Fruit fly (Drosophila melanogaster) whole organism, embryonic: ENCODE results near the gene Ctr1B.

Source experiments
- Ada2b ChIP-seq: fragments of 200-800 bp; sonication (Bioruptor generic); IDR thresholded peaks from 2 replicates; pipeline ENCODE4 v1.3.6; 2022; ENCODE audit warnings: missing biosample characterization, missing genetic modification characterization
- Blimp-1 ChIP-seq: fragments of 200-800 bp; sonication (Bioruptor generic); optimal IDR thresholded peaks from 3 replicates; lab custom pipeline; 2018; ENCODE audit warnings: missing biosample characterization, missing genetic modification characterization, mild to moderate bottlenecking, moderate library complexity, missing genetic modification reagents
- Bteb2 ChIP-seq: fragments of 200-800 bp; sonication (Bioruptor generic); optimal IDR thresholded peaks from 2 replicates; lab custom pipeline; 2016; ENCODE audit warnings: missing biosample characterization, missing genetic modification characterization
- C15 ChIP-seq: fragments of 200-800 bp; sonication (Bioruptor generic); IDR thresholded peaks from 3 replicates; pipeline ENCODE4 v1.3.6; 2022; ENCODE audit warnings: missing biosample characterization, missing genetic modification characterization
- CG10147 ChIP-seq: fragments of 200-800 bp; sonication (Bioruptor generic); optimal IDR thresholded peaks from 2 replicates; lab custom pipeline; 2019; ENCODE audit warnings: missing biosample characterization, mild to moderate bottlenecking, missing genetic modification characterization, moderate library complexity
- CG10565 ChIP-seq: fragments of 200-800 bp; sonication (Bioruptor generic); optimal IDR thresholded peaks from 3 replicates; lab custom pipeline; 2016; ENCODE audit warnings: missing biosample characterization, mild to moderate bottlenecking, missing genetic modification characterization
- CG11560 ChIP-seq: fragments of 200-800 bp; sonication (Bioruptor generic); IDR thresholded peaks from 3 replicates; pipeline ENCODE4 v1.3.6; 2022; ENCODE audit warnings: missing biosample characterization, missing genetic modification characterization
- CG13287 ChIP-seq: fragments of 200-800 bp; sonication (Bioruptor generic); IDR thresholded peaks from 2 replicates; pipeline ENCODE4 v1.3.6; 2022; ENCODE audit warnings: missing biosample characterization, missing genetic modification characterization; ENCODE audit not compliant: partially characterized antibody
- CG14014 ChIP-seq: fragments of 200-800 bp; sonication (Bioruptor generic); IDR thresholded peaks from 2 replicates; pipeline ENCODE4 v1.3.6; 2022; ENCODE audit warnings: missing biosample characterization, missing genetic modification characterization
- CG15073 ChIP-seq: fragments of 200-800 bp; sonication (Bioruptor generic); optimal IDR thresholded peaks from 2 replicates; lab custom pipeline; 2016; ENCODE audit warnings: missing biosample characterization, missing genetic modification characterization
- CG17186 ChIP-seq: fragments of 200-800 bp; sonication (Bioruptor generic); optimal IDR thresholded peaks from 3 replicates; lab custom pipeline; 2017; ENCODE audit warnings: missing biosample characterization, missing genetic modification reagents, missing genetic modification characterization
- CG30020 ChIP-seq: fragments of 200-800 bp; optimal IDR thresholded peaks from 2 replicates; lab custom pipeline; 2019; ENCODE audit warnings: missing biosample characterization, mild to moderate bottlenecking, missing genetic modification characterization, moderate library complexity
- CG3407 ChIP-seq: fragments of 200-800 bp; sonication (Bioruptor generic); optimal IDR thresholded peaks from 2 replicates; lab custom pipeline; 2018; ENCODE audit warnings: missing biosample characterization, mild to moderate bottlenecking, missing genetic modification characterization
- CG3726 ChIP-seq: fragments of 200-800 bp; sonication (Bioruptor generic); IDR thresholded peaks from 3 replicates; pipeline ENCODE4, ENCODE4 v1.3.6; 2022; ENCODE audit warnings: missing biosample characterization, missing genetic modification characterization
- CG3847 ChIP-seq: fragments of 200-800 bp; sonication (Bioruptor generic); IDR thresholded peaks from 2 replicates; pipeline ENCODE4 v1.3.6; 2022; ENCODE audit warnings: missing biosample characterization, missing genetic modification characterization
- CG3995 ChIP-seq: fragments of 200-800 bp; sonication (Bioruptor generic); optimal IDR thresholded peaks from 3 replicates; lab custom pipeline; 2016; ENCODE audit warnings: missing biosample characterization, missing genetic modification characterization
- CG4707 ChIP-seq: fragments of 200-800 bp; sonication (Bioruptor generic); optimal IDR thresholded peaks from 2 replicates; lab custom pipeline; 2018; ENCODE audit warnings: missing biosample characterization, mild to moderate bottlenecking, missing genetic modification characterization, moderate library complexity
- CG7556 ChIP-seq: fragments of 200-800 bp; sonication (Bioruptor generic); optimal IDR thresholded peaks from 2 replicates; lab custom pipeline; 2017; ENCODE audit warnings: missing biosample characterization, mild to moderate bottlenecking, missing genetic modification characterization
- CG8944 ChIP-seq: fragments of 200-800 bp; sonication (Bioruptor generic); optimal IDR thresholded peaks from 3 replicates; lab custom pipeline; 2016; ENCODE audit warnings: missing biosample characterization, missing genetic modification characterization
- Deaf1 ChIP-seq: fragments of 200-800 bp; optimal IDR thresholded peaks from 3 replicates; lab custom pipeline; 2019; ENCODE audit warnings: missing biosample characterization, mild to moderate bottlenecking, missing genetic modification characterization, moderate library complexity
- HHEX ChIP-seq: fragments of 200-800 bp; sonication (Bioruptor generic); optimal IDR thresholded peaks from 3 replicates; lab custom pipeline; 2017; ENCODE audit warnings: missing biosample characterization, mild to moderate bottlenecking, missing genetic modification characterization, missing genetic modification reagents
- HLHmδ ChIP-seq: fragments of 200-800 bp; sonication (Bioruptor generic); optimal IDR thresholded peaks from 2 replicates; lab custom pipeline; 2018; ENCODE audit warnings: missing biosample characterization, mild to moderate bottlenecking, missing genetic modification characterization, moderate library complexity
- Hmx ChIP-seq: fragments of 200-800 bp; sonication (Bioruptor generic); optimal IDR thresholded peaks from 2 replicates; lab custom pipeline; 2016; ENCODE audit warnings: missing biosample characterization, missing genetic modification characterization
- MBD-R2 ChIP-seq: fragments of 200-800 bp; sonication (Bioruptor generic); IDR thresholded peaks from 2 replicates; pipeline ENCODE4 v1.3.6; 2022; ENCODE audit warnings: missing biosample characterization, missing genetic modification characterization
- MESR4 ChIP-seq: fragments of 200-800 bp; sonication (Bioruptor generic); optimal IDR thresholded peaks from 2 replicates; lab custom pipeline; 2018; ENCODE audit warnings: missing biosample characterization, mild to moderate bottlenecking, missing genetic modification characterization, moderate library complexity
- MTF-1 ChIP-seq: fragments of 200-800 bp; sonication (Bioruptor generic); optimal IDR thresholded peaks from 2 replicates; lab custom pipeline; 2018; ENCODE audit warnings: missing biosample characterization, mild to moderate bottlenecking, missing genetic modification characterization, borderline replicate concordance
- Ssrp ChIP-seq: fragments of 200-800 bp; sonication (Bioruptor generic); optimal IDR thresholded peaks from 2 replicates; lab custom pipeline; 2018; ENCODE audit warnings: missing biosample characterization, mild to moderate bottlenecking, missing genetic modification characterization, moderate library complexity
- crc ChIP-seq: fragments of 200-800 bp; sonication (Bioruptor generic); optimal IDR thresholded peaks from 2 replicates; lab custom pipeline; 2016; ENCODE audit warnings: missing biosample characterization, missing genetic modification characterization
- croc ChIP-seq: fragments of 200-800 bp; sonication (Bioruptor generic); conservative IDR thresholded peaks from 3 replicates; pipeline ENCODE4 v1.3.6; 2022; ENCODE audit warnings: missing biosample characterization, missing genetic modification characterization
- dati ChIP-seq: fragments of 200-800 bp; sonication (Bioruptor generic); IDR thresholded peaks from 2 replicates; pipeline ENCODE4 v1.3.6; 2022; ENCODE audit warnings: missing biosample characterization, missing genetic modification characterization
- dmrt11E ChIP-seq: fragments of 200-800 bp; sonication (Bioruptor generic); optimal IDR thresholded peaks from 3 replicates; lab custom pipeline; 2018; ENCODE audit warnings: missing biosample characterization, mild to moderate bottlenecking, missing genetic modification characterization, moderate library complexity
- en ChIP-seq: fragments of 200-800 bp; sonication (Bioruptor generic); optimal IDR thresholded peaks from 2 replicates; lab custom pipeline; 2016; ENCODE audit warnings: missing biosample characterization, missing genetic modification characterization
- eyg ChIP-seq: fragments of 200-800 bp; sonication (Bioruptor generic); optimal IDR thresholded peaks from 3 replicates; lab custom pipeline; 2016; ENCODE audit warnings: missing biosample characterization, missing genetic modification characterization
- gcm2 ChIP-seq: fragments of 200-800 bp; sonication (Bioruptor generic); optimal IDR thresholded peaks from 2 replicates; lab custom pipeline; 2016; ENCODE audit warnings: missing biosample characterization, missing genetic modification characterization
- gsb-n ChIP-seq: fragments of 200-800 bp; sonication (Bioruptor generic); optimal IDR thresholded peaks from 3 replicates; lab custom pipeline; 2018; ENCODE audit warnings: missing biosample characterization, mild to moderate bottlenecking, missing genetic modification characterization
- h ChIP-seq: fragments of >200 bp; optimal IDR thresholded peaks from 2 replicates; lab custom pipeline; 2017
- inv ChIP-seq: fragments of 200-800 bp; sonication (Bioruptor generic); IDR thresholded peaks from 2 replicates; pipeline ENCODE4 v1.3.6; 2022; ENCODE audit warnings: missing biosample characterization, missing genetic modification characterization; ENCODE audit not compliant: partially characterized antibody
- jumu ChIP-seq: fragments of 200-800 bp; sonication (Bioruptor generic); optimal IDR thresholded peaks from 3 replicates; lab custom pipeline; 2016; ENCODE audit warnings: missing biosample characterization, missing genetic modification characterization
- ken ChIP-seq: fragments of 200-800 bp; sonication (Bioruptor generic); IDR thresholded peaks from 3 replicates; pipeline ENCODE4 v1.3.6; 2022; ENCODE audit warnings: missing biosample characterization, missing genetic modification characterization
- kni ChIP-seq: fragments of 200-800 bp; sonication (Bioruptor generic); optimal IDR thresholded peaks from 3 replicates; lab custom pipeline; 2017; ENCODE audit warnings: mild to moderate bottlenecking, missing biosample characterization, missing genetic modification reagents, missing genetic modification characterization
- luna ChIP-seq: fragments of 200-800 bp; sonication (Bioruptor generic); optimal IDR thresholded peaks from 2 replicates; lab custom pipeline; 2016; ENCODE audit warnings: missing biosample characterization, missing genetic modification characterization
- nau ChIP-seq: fragments of 200-800 bp; sonication (Bioruptor generic); optimal IDR thresholded peaks from 3 replicates; lab custom pipeline; 2017; ENCODE audit warnings: missing biosample characterization, mild to moderate bottlenecking, missing genetic modification characterization, missing genetic modification reagents
- salm ChIP-seq: fragments of 200-800 bp; sonication (Bioruptor generic); optimal IDR thresholded peaks from 2 replicates; lab custom pipeline; 2018; ENCODE audit warnings: missing biosample characterization, mild to moderate bottlenecking, missing genetic modification characterization
- sob ChIP-seq: fragments of 200-800 bp; sonication (Bioruptor generic); IDR thresholded peaks from 2 replicates; pipeline ENCODE4 v1.3.6; 2022; ENCODE audit warnings: missing biosample characterization, missing genetic modification characterization
- ssp ChIP-seq: fragments of 200-800 bp; sonication (Bioruptor generic); IDR thresholded peaks from 2 replicates; pipeline ENCODE4 v1.3.6; 2022; ENCODE audit warnings: missing biosample characterization, missing genetic modification characterization
- tna ChIP-seq: fragments of 200-800 bp; sonication (Bioruptor generic); IDR thresholded peaks from 2 replicates; pipeline ENCODE4 v1.3.6; 2022; ENCODE audit warnings: missing biosample characterization, missing genetic modification characterization; ENCODE audit not compliant: partially characterized antibody
- trem ChIP-seq: fragments of 200-800 bp; optimal IDR thresholded peaks from 3 replicates; lab custom pipeline; 2019; ENCODE audit warnings: missing biosample characterization, mild to moderate bottlenecking, missing genetic modification characterization, moderate library complexity
- tx ChIP-seq: fragments of 200-800 bp; sonication (Bioruptor generic); optimal IDR thresholded peaks from 2 replicates; lab custom pipeline; 2016; ENCODE audit warnings: missing biosample characterization, missing genetic modification characterization
- usp ChIP-seq: fragments of >200 bp; optimal IDR thresholded peaks from 2 replicates; lab custom pipeline; 2017; ENCODE audit warnings: missing biosample characterization, missing genetic modification characterization
- wdn ChIP-seq: fragments of 200-800 bp; sonication (Bioruptor generic); IDR thresholded peaks from 2 replicates; pipeline ENCODE4 v1.3.6; 2022; ENCODE audit warnings: missing biosample characterization, missing genetic modification characterization
- z ChIP-seq: fragments of 200-800 bp; sonication (Bioruptor generic); IDR thresholded peaks from 3 replicates; pipeline ENCODE4 v1.3.6; 2022; ENCODE audit warnings: missing biosample characterization, missing genetic modification characterization

The Ctr1B gene

dm6 chr3R:8356626-8357290 is 39.3 kb downstream of the Ctr1B start, which contains the start of gene stck (continued):
- TF ChIP-seq luna (no peak), ken (GFP tag; lab: Robert Waterston, UW) (no peak), en (GFP tag; lab: Kevin White, UChicago) (no peak), MESR4 (GFP tag; lab: Kevin White, UChicago) (peak; percentile 53), Hmx (GFP tag; lab: Kevin White, UChicago) (no peak), tna (GFP tag; lab: Robert Waterston, UW) (peak; percentile 70), kni (no peak), tx (GFP tag; lab: Kevin White, UChicago) (no peak), CG3407 (GFP tag; lab: Kevin White, UChicago) (peak; percentile 12), CG15073 (GFP tag; lab: Kevin White, UChicago) (no peak), jumu (GFP tag; lab: Kevin White, UChicago) (no peak), HLHmδ (GFP tag; lab: Kevin White, UChicago) (no peak), Deaf1 (no peak), eyg (GFP tag; lab: Kevin White, UChicago) (no peak), MTF-1 (no peak), inv (GFP tag; lab: Robert Waterston, UW) (peak; percentile 50; the same call in 1 of the 2 replicates), nau (no peak), Ada2b (GFP tag; lab: Robert Waterston, UW) (no peak), CG17186 (peak; percentile 84), C15 (no peak), CG30020 (peak; percentile 43), CG11560 (no peak), CG10565 (GFP tag; lab: Kevin White, UChicago) (no peak), h (no peak), CG7556 (GFP tag; lab: Kevin White, UChicago) (no peak), gcm2 (no peak), Bteb2 (GFP tag; lab: Kevin White, UChicago) (no peak), z (GFP tag; lab: Robert Waterston, UW) (no peak), dmrt11E (no peak), CG3847 (GFP tag; lab: Robert Waterston, UW) (no peak), HHEX (GFP tag; lab: Kevin White, UChicago) (no peak), croc (GFP tag; lab: Robert Waterston, UW) (no peak), ssp (GFP tag; lab: Robert Waterston, UW) (no peak), sob (peak; percentile 40; the same call in 1 of the 2 replicates), CG14014 (GFP tag; lab: Robert Waterston, UW) (no peak), crc (GFP tag; lab: Kevin White, UChicago) (no peak), CG10147 (no peak), CG8944 (GFP tag; lab: Kevin White, UChicago) (no peak), CG3726 (GFP tag; lab: Robert Waterston, UW) (no peak), wdn (no peak), Ssrp (tag; lab: Kevin White, UChicago) (no peak), dati (GFP tag; lab: Robert Waterston, UW) (no peak), CG13287 (GFP tag; lab: Robert Waterston, UW) (peak; percentile 71; the same call in 1 of the 2 replicates), MBD-R2 (GFP tag; lab: Robert Waterston, UW) (0 out of 2 replicates have a peak, but pooled peaks have one; percentile 19), CG4707 (GFP tag; lab: Kevin White, UChicago) (no peak), CG3995 (GFP tag; lab: Kevin White, UChicago) (no peak), Blimp-1 (GFP tag; lab: Kevin White, UChicago) (no peak), usp (no peak), salm (no peak), trem (tag; lab: Kevin White, UChicago) (peak; percentile 22), gsb-n (no peak)
